Fruit fly (Drosophila melanogaster) S2 (cell line): ENCODE results near the gene HDAC4.

Source experiments
- CG8478 ChIP-seq: fragments of >200 bp; optimal IDR thresholded peaks from 2 replicates; lab custom pipeline; 2018
- CTCF ChIP-seq, 2 experiments: fragments of >200 bp; optimal IDR thresholded peaks; 2 replicates each; lab custom pipeline; 2018

- no peak for TF ChIP-seq CG8478 (lab: Kevin White, UChicago)
- TF ChIP-seq CTCF (optimal IDR thresholded peaks at IDR 0.05; lab: Kevin White, UChicago): no peak
Observed at dm6 chrX:13331814-13332701, 46.6 kb upstream of the HDAC4 start.
